Worm (Caenorhabditis elegans) whole organism, L4 larva: ENCODE measurements around the gene rpb-11.
"Not testable (repeated sequence)": the region's sequence is repeated elsewhere in the genome, so short reads cannot be mapped to it uniquely, and the experiment has no call there.

Source experiments
- D1046.2 ChIP-seq: fragments of 200-800 bp; sonication (Bioruptor generic); IDR thresholded peaks from 2 replicates; pipeline ENCODE4 v1.3.6; 2022; ENCODE audit warnings: missing genetic modification characterization, missing compliant biosample characterization
- F26F4.8 ChIP-seq: fragments of 200-800 bp; sonication (Bioruptor generic); conservative IDR thresholded peaks from 2 replicates; pipeline ENCODE4 v1.3.6; 2022; ENCODE audit warnings: missing genetic modification characterization, missing compliant biosample characterization
- F44E2.7 ChIP-seq: fragments of 200-800 bp; sonication (Bioruptor generic); IDR thresholded peaks from 2 replicates; pipeline ENCODE4 v2.1.2; 2022; ENCODE audit warnings: missing genetic modification characterization, missing compliant biosample characterization
- T26A8.4 ChIP-seq: fragments of 200-800 bp; sonication (Bioruptor generic); IDR thresholded peaks from 2 replicates; pipeline ENCODE4 v1.3.6; 2022; ENCODE audit warnings: missing genetic modification characterization, missing compliant biosample characterization
- Y105C5A.15 ChIP-seq: fragments of 200-800 bp; sonication (Bioruptor generic); IDR thresholded peaks from 2 replicates; pipeline ENCODE4 v1.3.6; 2022; ENCODE audit warnings: missing genetic modification characterization, missing compliant biosample characterization
- Y48G9A.11 ChIP-seq: fragments of 200-800 bp; sonication (Bioruptor generic); IDR thresholded peaks from 2 replicates; pipeline ENCODE4 v1.3.6; 2022; ENCODE audit warnings: missing genetic modification reagents, missing genetic modification characterization, missing compliant biosample characterization
- Y75B8A.6 ChIP-seq: fragments of 200-800 bp; sonication (Bioruptor generic); IDR thresholded peaks from 2 replicates; pipeline ENCODE4 v1.3.6; 2022; ENCODE audit warnings: missing genetic modification reagents, missing genetic modification characterization, missing compliant biosample characterization
- ZK546.5 ChIP-seq, 2 experiments: sonication (generic microtip); optimal IDR thresholded peaks; 2 replicates each; lab custom pipeline; 2017; ENCODE audit warnings: missing biosample characterization in 2 of 2, missing genetic modification characterization in 2 of 2
- arid-1 ChIP-seq: fragments of 200-800 bp; sonication (Bioruptor generic); conservative IDR thresholded peaks from 2 replicates; pipeline ENCODE4 v1.3.6; 2022; ENCODE audit warnings: missing genetic modification reagents, missing genetic modification characterization, missing compliant biosample characterization
- ces-1 ChIP-seq: fragments of 150-350 bp; sonication (generic microtip); optimal IDR thresholded peaks from 4 replicates; lab custom pipeline; 2014; ENCODE audit warnings: missing biosample characterization, missing genetic modification reagents, missing genetic modification characterization
- ctbp-1 ChIP-seq: fragments of 200-800 bp; sonication (Bioruptor generic); IDR thresholded peaks from 2 replicates; pipeline ENCODE4 v1.3.6; 2022; ENCODE audit warnings: missing genetic modification reagents, missing genetic modification characterization, missing compliant biosample characterization
- daf-12 ChIP-seq: fragments of 150-350 bp; optimal IDR thresholded peaks from 2 replicates; lab custom pipeline; 2014; ENCODE audit warnings: missing biosample characterization, missing genetic modification reagents, missing genetic modification characterization
- daf-8 ChIP-seq: fragments of 200-800 bp; sonication (Bioruptor generic); IDR thresholded peaks from 2 replicates; pipeline ENCODE4 v1.3.6; 2022; ENCODE audit warnings: missing genetic modification characterization, missing compliant biosample characterization
- dmd-8 ChIP-seq: fragments of 200-800 bp; sonication (Bioruptor generic); IDR thresholded peaks from 2 replicates; pipeline ENCODE4 v1.3.6; 2022; ENCODE audit warnings: missing genetic modification characterization, missing compliant biosample characterization
- egl-43 ChIP-seq: fragments of 200-800 bp; sonication (Bioruptor generic); IDR thresholded peaks from 2 replicates; pipeline ENCODE4 v1.3.6; 2022; ENCODE audit warnings: missing genetic modification reagents, missing genetic modification characterization, missing compliant biosample characterization
- fos-1 ChIP-seq: fragments of 150-350 bp; optimal IDR thresholded peaks from 2 replicates; lab custom pipeline; 2014; ENCODE audit warnings: missing biosample characterization, missing genetic modification characterization
- hlh-11 ChIP-seq: fragments of 200-800 bp; sonication (Bioruptor generic); optimal IDR thresholded peaks from 2 replicates; lab custom pipeline; 2018; ENCODE audit warnings: mild to moderate bottlenecking, missing genetic modification characterization, missing compliant biosample characterization
- hmg-1.1 ChIP-seq: fragments of 200-800 bp; sonication (Bioruptor generic); IDR thresholded peaks from 2 replicates; pipeline ENCODE4 v1.3.6; 2022; ENCODE audit warnings: missing genetic modification reagents, missing genetic modification characterization, missing compliant biosample characterization
- lim-7 ChIP-seq: fragments of 200-800 bp; sonication (Bioruptor generic); IDR thresholded peaks from 2 replicates; pipeline ENCODE4 v1.3.6; 2022; ENCODE audit warnings: missing genetic modification characterization, missing compliant biosample characterization
- lin-29 ChIP-seq: fragments of 200-800 bp; sonication (Bioruptor generic); IDR thresholded peaks from 2 replicates; pipeline ENCODE4 v1.3.6; 2022; ENCODE audit warnings: missing genetic modification reagents, missing genetic modification characterization, missing compliant biosample characterization
- madf-5 ChIP-seq, 2 experiments: fragments of 200-800 bp; sonication (Bioruptor generic); IDR thresholded peaks; 2 replicates each; pipeline ENCODE4 v1.3.6; 2022; ENCODE audit warnings: missing compliant biosample characterization in 2 of 2, missing genetic modification characterization in 2 of 2
- madf-9 ChIP-seq: fragments of 200-800 bp; sonication (Bioruptor generic); conservative IDR thresholded peaks from 2 replicates; pipeline ENCODE4 v1.3.6; 2022; ENCODE audit warnings: missing genetic modification reagents, missing genetic modification characterization, missing compliant biosample characterization
- mxl-2 ChIP-seq: fragments of 200-800 bp; sonication (Bioruptor generic); conservative IDR thresholded peaks from 2 replicates; pipeline ENCODE4 v1.3.6; 2022; ENCODE audit warnings: missing genetic modification reagents, missing genetic modification characterization, missing compliant biosample characterization
- mxl-3 ChIP-seq: fragments of 200-800 bp; sonication (Bioruptor generic); optimal IDR thresholded peaks from 2 replicates; lab custom pipeline; 2018; ENCODE audit warnings: mild to moderate bottlenecking, missing genetic modification characterization, missing compliant biosample characterization
- nhr-102 ChIP-seq: sonication (generic microtip); optimal IDR thresholded peaks from 2 replicates; lab custom pipeline; 2016; ENCODE audit warnings: mild to moderate bottlenecking, missing genetic modification characterization, moderate library complexity, missing compliant biosample characterization
- nhr-237 ChIP-seq: sonication (generic microtip); optimal IDR thresholded peaks from 2 replicates; lab custom pipeline; 2017; ENCODE audit warnings: missing biosample characterization, missing genetic modification characterization
- nhr-41 ChIP-seq: fragments of 200-800 bp; sonication (Bioruptor generic); IDR thresholded peaks from 2 replicates; pipeline ENCODE4 v1.3.6; 2022; ENCODE audit warnings: missing genetic modification reagents, missing genetic modification characterization, missing compliant biosample characterization
- nhr-42 ChIP-seq: fragments of 200-800 bp; sonication (Bioruptor generic); IDR thresholded peaks from 2 replicates; pipeline ENCODE4 v1.3.6; 2022; ENCODE audit warnings: missing genetic modification characterization, missing compliant biosample characterization
- nhr-6 ChIP-seq: fragments of 150-350 bp; optimal IDR thresholded peaks from 2 replicates; lab custom pipeline; 2014; ENCODE audit warnings: missing biosample characterization, missing genetic modification characterization
- pha-4 ChIP-seq, 2 experiments: fragments of 150-350 bp in 1 of 2; fragments of 200-800 bp in 1 of 2; sonication (Bioruptor generic) in 1 of 2; IDR thresholded peaks in 1 of 2; optimal IDR thresholded peaks in 1 of 2; 2 replicates each; pipeline versions ENCODE4 v1.3.6 to Lab custom; 2014 to 2022; ENCODE audit warnings: missing genetic modification characterization in 2 of 2, missing genetic modification reagents in 2 of 2, missing biosample characterization in 1 of 2, missing compliant biosample characterization in 1 of 2
- php-3 ChIP-seq: fragments of 200-800 bp; sonication (Bioruptor generic); IDR thresholded peaks from 2 replicates; pipeline ENCODE4 v1.3.6; 2022; ENCODE audit warnings: missing genetic modification reagents, missing genetic modification characterization, missing compliant biosample characterization
- saeg-2 ChIP-seq: fragments of 200-800 bp; sonication (Bioruptor generic); IDR thresholded peaks from 2 replicates; pipeline ENCODE4 v1.3.6; 2022; ENCODE audit warnings: missing genetic modification reagents, missing genetic modification characterization, missing compliant biosample characterization
- set-16 ChIP-seq: fragments of 200-800 bp; sonication (Bioruptor generic); IDR thresholded peaks from 2 replicates; pipeline ENCODE4 v1.3.6; 2022; ENCODE audit warnings: missing genetic modification reagents, missing genetic modification characterization, missing compliant biosample characterization
- snpc-1.2 ChIP-seq: fragments of 200-800 bp; sonication (Bioruptor generic); IDR thresholded peaks from 2 replicates; pipeline ENCODE4 v1.3.6; 2022; ENCODE audit warnings: missing genetic modification reagents, missing genetic modification characterization, missing compliant biosample characterization
- spr-3 ChIP-seq: fragments of 200-800 bp; sonication (Bioruptor generic); optimal IDR thresholded peaks from 2 replicates; lab custom pipeline; 2018; ENCODE audit warnings: mild to moderate bottlenecking, missing genetic modification characterization, missing compliant biosample characterization
- tra-1 ChIP-seq: fragments of 200-800 bp; sonication (Bioruptor generic); IDR thresholded peaks from 2 replicates; pipeline ENCODE4 v1.3.6; 2022; ENCODE audit warnings: missing genetic modification reagents, missing genetic modification characterization, missing compliant biosample characterization
- unc-62 ChIP-seq, 3 experiments: fragments of 150-350 bp in 1 of 3; sonication (generic microtip); optimal IDR thresholded peaks in 2 of 3; peaks in 1 of 3; 1 replicate in 1 of 3; 2 replicates in 2 of 3; lab custom pipeline; 2014 to 2017; ENCODE audit warnings: missing biosample characterization in 3 of 3, missing genetic modification characterization in 3 of 3, missing genetic modification reagents in 3 of 3, missing genotype in 1 of 3
- vab-7 ChIP-seq: fragments of 200-800 bp; sonication (Bioruptor generic); IDR thresholded peaks from 2 replicates; pipeline ENCODE4 v1.3.6; 2022; ENCODE audit warnings: missing genetic modification reagents, missing genetic modification characterization, missing compliant biosample characterization
- zip-11 ChIP-seq: fragments of 200-800 bp; sonication (Bioruptor generic); IDR thresholded peaks from 2 replicates; pipeline ENCODE4 v1.3.6; 2022; ENCODE audit warnings: missing genetic modification characterization, missing compliant biosample characterization
- zip-2 ChIP-seq: fragments of 150-350 bp; optimal IDR thresholded peaks from 2 replicates; lab custom pipeline; 2014; ENCODE audit warnings: missing biosample characterization, missing genetic modification characterization

Gene rpb-11

DNA sequence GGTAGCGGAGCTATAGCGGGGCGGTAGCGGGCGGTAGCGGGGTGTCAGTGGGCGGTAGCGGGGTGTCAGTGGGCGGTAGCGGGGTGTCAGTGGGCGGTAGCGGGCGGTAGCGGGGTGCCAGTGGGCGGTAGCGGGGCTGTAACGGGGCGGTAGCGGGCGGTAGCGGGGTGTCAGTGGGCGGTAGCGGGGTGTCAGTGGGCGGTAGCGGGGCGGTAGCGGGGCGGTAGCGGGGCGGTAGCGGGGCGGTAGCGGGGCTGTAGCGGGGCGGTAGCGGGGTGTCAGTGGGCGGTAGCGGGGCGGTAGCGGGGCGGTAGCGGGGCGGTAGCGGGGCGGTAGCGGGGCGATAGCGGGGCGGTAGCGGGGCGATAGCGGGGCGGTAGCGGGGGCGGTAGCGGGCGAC, 40.3 kb upstream of the rpb-11 start:
- TF ChIP-seq Y75B8A.6 = 0 out of 2 replicates have a peak, but pooled peaks have one; percentile 18
- peak; percentile 38; the same call in 1 of the 2 replicates for TF ChIP-seq lin-29 (GFP tag; lab: Robert Waterston, UW)
- TF ChIP-seq set-16 = peak; percentile 100
- TF ChIP-seq Y48G9A.11 (GFP tag; lab: Robert Waterston, UW) = peak; percentile 40; the same call in 1 of the 2 replicates
- TF ChIP-seq snpc-1.2 = 0 out of 2 replicates have a peak, but pooled peaks have one; percentile 57
- TF ChIP-seq saeg-2 = 0 out of 2 replicates have a peak, but pooled peaks have one; percentile 40
- TF ChIP-seq vab-7 (GFP tag; lab: Robert Waterston, UW) = peak; percentile 56; the same call in 1 of the 2 replicates
- peak; percentile 2 for TF ChIP-seq spr-3 (GFP tag; lab: Kevin White, UChicago)
- TF ChIP-seq dmd-8 = peak; percentile 76; the same call in 1 of the 2 replicates
- peak; percentile 45; the same call in 1 of the 2 replicates for TF ChIP-seq ctbp-1
- TF ChIP-seq Y105C5A.15 = peak; percentile 44; the same call in 1 of the 2 replicates
- peak; percentile 69 for TF ChIP-seq nhr-42 (GFP tag; lab: Robert Waterston, UW)
- TF ChIP-seq lim-7 (GFP tag; lab: Robert Waterston, UW) = peak; percentile 36; the same call in 1 of the 2 replicates
- TF ChIP-seq mxl-2 (GFP tag; lab: Robert Waterston, UW) = 0 out of 2 replicates have a peak, but pooled peaks have one; percentile 40
- peak; percentile 63; the same call in 1 of the 2 replicates for TF ChIP-seq php-3 (GFP tag; lab: Robert Waterston, UW)
- peak; percentile 33; the same call in 1 of the 2 replicates for TF ChIP-seq nhr-41 (GFP tag; lab: Robert Waterston, UW)
- peak; percentile 85; the same call in 1 of the 2 replicates for TF ChIP-seq pha-4 (GFP tag; IDR thresholded peaks at IDR 0.05; lab: Robert Waterston, UW)
- not testable (repeated sequence) for TF ChIP-seq pha-4 (tag; optimal IDR thresholded peaks at IDR 0.05; lab: Kevin White, UChicago)
- TF ChIP-seq D1046.2 (GFP tag; lab: Robert Waterston, UW) = peak; percentile 81; the same call in 1 of the 2 replicates
- 0 out of 2 replicates have a peak, but pooled peaks have one; percentile 20 for TF ChIP-seq zip-11
- TF ChIP-seq egl-43 (GFP tag; lab: Robert Waterston, UW) = peak; percentile 82
- TF ChIP-seq F26F4.8 (GFP tag; lab: Robert Waterston, UW) = peak; percentile 40; the same call in 1 of the 2 replicates
- TF ChIP-seq madf-5 (GFP tag; IDR thresholded peaks at IDR 0.05; lab: Robert Waterston, UW) = 0 out of 4 replicates have a peak, but pooled peaks of 1 of the 2 experiments have one; percentile 16
- 0 out of 2 replicates have a peak, but pooled peaks have one; percentile 43 for TF ChIP-seq daf-8 (GFP tag; lab: Robert Waterston, UW)
- peak; percentile 56; the same call in 1 of the 2 replicates for TF ChIP-seq T26A8.4
- TF ChIP-seq F44E2.7 (GFP tag; lab: Robert Waterston, UW) = 0 out of 2 replicates have a peak, but pooled peaks have one; percentile 60

DNA sequence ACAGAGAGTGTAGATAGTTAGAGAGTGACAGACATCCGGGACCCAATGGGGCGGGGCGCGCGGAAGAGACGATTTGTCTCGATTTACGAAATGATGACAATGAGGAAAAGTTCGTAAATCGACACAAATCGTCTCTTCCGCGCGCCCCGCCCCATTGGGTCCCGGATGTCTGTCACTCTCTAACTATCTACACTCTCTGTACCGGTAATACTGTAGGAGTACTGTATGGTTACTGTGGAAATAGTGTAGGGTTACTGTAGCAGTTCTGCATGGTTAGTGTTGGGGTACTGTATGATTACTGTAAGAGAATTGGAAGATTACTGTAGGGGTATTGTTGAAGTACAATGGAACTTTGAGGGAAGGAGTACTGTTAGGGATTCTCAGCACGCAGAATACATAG, 38.7 kb upstream of the rpb-11 start, which contains the start of gene F01D5.10:
Gene F01D5.10, minus strand, starts transcription at position 101 of the 400 bp plus-strand sequence.
- not testable (repeated sequence) for TF ChIP-seq fos-1 (tag; lab: Kevin White, UChicago); unc-62 (GFP tag; optimal IDR thresholded peaks at IDR 0.05 in 1 of 2; lab: Kevin White, UChicago); unc-62 (tag; optimal IDR thresholded peaks at IDR 0.05; lab: Kevin White, UChicago); lin-29 (GFP tag; lab: Robert Waterston, UW)

DNA sequence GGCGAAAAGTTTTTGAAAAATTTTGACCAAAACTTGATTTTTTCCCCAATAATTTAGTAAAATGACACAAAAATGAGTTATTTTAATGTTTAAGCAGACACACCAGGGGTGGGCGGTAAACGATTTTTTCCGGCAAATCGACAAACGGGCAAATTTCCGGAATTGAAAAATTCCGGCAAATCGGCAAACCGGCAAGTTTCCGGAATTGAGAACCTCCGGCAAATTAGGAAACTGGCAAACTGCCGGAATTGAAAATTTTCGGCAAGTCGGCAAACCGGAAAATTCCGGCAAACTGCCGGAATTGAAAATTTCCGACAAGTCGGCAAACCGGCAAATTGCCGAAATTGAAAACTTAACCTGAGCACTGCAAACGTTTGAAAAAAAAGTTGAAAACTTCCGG, 27.2 kb upstream of the rpb-11 start:
- 0 out of 2 replicates have a peak, but pooled peaks have one; percentile 15 for TF ChIP-seq arid-1 (GFP tag; lab: Robert Waterston, UW)
- peak; percentile 45; the same call in 1 of the 2 replicates for TF ChIP-seq tra-1 (GFP tag; lab: Robert Waterston, UW)
- no peak for TF ChIP-seq hlh-11
- TF ChIP-seq nhr-102 (tag; lab: Kevin White, UChicago) = peak; percentile 13
- TF ChIP-seq nhr-237 (tag; lab: Kevin White, UChicago) = no peak
- TF ChIP-seq Y75B8A.6 = no peak
- TF ChIP-seq nhr-42 (GFP tag; lab: Robert Waterston, UW) = peak; percentile 47; the same call in 1 of the 2 replicates
- no peak for TF ChIP-seq zip-2 (tag; lab: Kevin White, UChicago)
- TF ChIP-seq ces-1 (GFP tag; lab: Kevin White, UChicago) = no peak
- no peak for TF ChIP-seq daf-12 (tag; lab: Kevin White, UChicago)
- no peak for TF ChIP-seq php-3 (GFP tag; lab: Robert Waterston, UW)
- 0 out of 2 replicates have a peak, but pooled peaks have one; percentile 32 for TF ChIP-seq ctbp-1
- TF ChIP-seq madf-9 = 0 out of 2 replicates have a peak, but pooled peaks have one; percentile 27
- TF ChIP-seq snpc-1.2 = no peak
- 0 out of 2 replicates have a peak, but pooled peaks have one; percentile 12 for TF ChIP-seq hmg-1.1 (GFP tag; lab: Robert Waterston, UW)
- no peak for TF ChIP-seq nhr-6
- TF ChIP-seq ZK546.5 (tag; optimal IDR thresholded peaks at IDR 0.05; lab: Kevin White, UChicago) = no peak
- TF ChIP-seq mxl-3 (GFP tag; lab: Kevin White, UChicago) = no peak
- TF ChIP-seq set-16 = peak; percentile 11; the same call in 1 of the 2 replicates
- peak in 1 of 2 experiments; percentile 76; a peak in 2 of 4 replicates for TF ChIP-seq madf-5 (GFP tag; IDR thresholded peaks at IDR 0.05; lab: Robert Waterston, UW)
